Worm (Caenorhabditis elegans): ENCODE data around the gene T20G5.12.
"Not testable (repeated sequence)": the region's sequence is repeated elsewhere in the genome, so short reads cannot be mapped to it uniquely, and the experiment has no call there.

DNA sequence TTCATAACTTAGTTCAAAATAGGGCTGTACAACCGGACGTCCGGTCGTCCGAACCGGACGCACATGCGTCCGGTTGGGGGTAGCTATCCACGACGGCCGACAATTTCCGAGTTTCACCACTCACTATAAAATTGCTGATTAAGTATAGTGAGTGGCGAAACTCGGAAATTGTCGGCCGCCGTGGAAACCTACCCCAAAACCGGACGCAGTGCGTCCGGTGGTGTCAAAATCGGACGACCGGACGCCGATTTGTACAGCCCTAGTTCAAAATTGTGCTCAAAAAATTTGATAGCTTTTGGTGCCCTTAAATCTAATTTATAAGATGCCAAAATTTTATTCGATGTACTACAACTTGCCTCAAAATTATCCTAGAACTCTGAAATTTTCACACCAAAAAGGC lies 41.2 kb downstream of the T20G5.12 start:
- TF ChIP-seq lir-1 (GFP tag; conservative IDR thresholded peaks at IDR 0.05); chd-7 (tag; optimal IDR thresholded peaks at IDR 0.05); nhr-80 (tag; optimal IDR thresholded peaks at IDR 0.05); pha-4 (tag; optimal IDR thresholded peaks at IDR 0.05); Y56A3A.18 (GFP tag; IDR thresholded peaks at IDR 0.05); C06A6.2 (GFP tag; conservative IDR thresholded peaks at IDR 0.05); Y79H2A.3 (GFP tag; conservative IDR thresholded peaks at IDR 0.05); B0019.2 (GFP tag; conservative IDR thresholded peaks at IDR 0.05); F57C9.4 (tag; optimal IDR thresholded peaks at IDR 0.05); ztf-6 (GFP tag; IDR thresholded peaks at IDR 0.05); F33H1.4 (GFP tag; IDR thresholded peaks at IDR 0.05); cebp-1 (GFP tag; IDR thresholded peaks at IDR 0.05); cebp-1 (tag; optimal IDR thresholded peaks at IDR 0.05); ama-1 (optimal IDR thresholded peaks at IDR 0.05); ama-1 (GFP tag; optimal IDR thresholded peaks at IDR 0.05); lin-35 (GFP tag; optimal IDR thresholded peaks at IDR 0.05): not testable (repeated sequence)
